Fruit fly (Drosophila melanogaster): ENCODE results near the gene SMC6.

DNA sequence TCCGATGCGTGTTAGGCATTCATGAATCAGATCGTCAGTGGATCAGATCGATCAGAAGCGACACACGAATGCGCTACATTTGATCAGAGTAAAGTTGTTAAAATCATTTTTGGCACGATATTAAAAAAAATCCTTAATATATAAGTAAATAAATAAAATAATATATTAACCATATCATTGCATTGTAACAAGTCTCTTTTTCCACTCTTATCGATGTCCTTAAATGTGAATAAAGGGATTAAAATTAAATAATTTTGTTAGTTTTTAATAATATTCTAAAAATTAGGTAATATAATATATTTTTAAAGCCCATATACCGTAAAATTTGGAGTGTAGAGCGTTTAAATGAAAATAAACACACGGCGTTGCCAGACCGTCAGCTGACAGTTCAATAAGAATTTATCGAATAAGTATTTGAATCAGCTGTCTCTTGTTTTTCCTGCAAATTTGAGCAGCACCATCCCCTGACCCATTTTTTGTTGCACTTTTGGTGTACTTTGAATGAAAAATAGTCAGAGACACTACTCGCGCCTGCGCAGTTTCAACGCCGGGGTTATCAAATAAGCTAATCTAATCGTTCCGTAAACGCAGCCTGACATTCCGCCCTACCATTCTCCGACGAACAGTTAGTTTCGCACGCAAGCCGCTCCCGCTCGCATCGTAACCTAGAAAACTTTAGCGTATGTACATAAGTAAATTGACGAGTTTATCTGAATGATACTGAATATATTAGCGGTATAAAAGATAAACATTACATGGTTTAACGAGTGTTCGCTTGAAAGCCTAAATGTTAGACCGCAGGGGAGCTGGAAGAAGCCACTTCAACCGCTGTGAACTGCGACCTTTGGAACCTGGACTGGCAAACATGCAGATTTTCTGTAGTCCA, 41.1 kb downstream of the SMC6 start, which contains the start of the genes p38a and CG6178:
- TF ChIP-seq Dll (optimal IDR thresholded peaks at IDR 0.05): no peak
- no peak for TF ChIP-seq pan (optimal IDR thresholded peaks at IDR 0.05)
- TF ChIP-seq CG8478 (optimal IDR thresholded peaks at IDR 0.05): no peak
- no peak for TF ChIP-seq EcR (GFP tag; optimal IDR thresholded peaks at IDR 0.05)
- TF ChIP-seq psq (optimal IDR thresholded peaks at IDR 0.05): no peak
- no peak for TF ChIP-seq usp (GFP tag; optimal IDR thresholded peaks at IDR 0.05)
